Worm (Caenorhabditis elegans): ENCODE measurements around the gene rocf-1.

The rocf-1 gene

DNA sequence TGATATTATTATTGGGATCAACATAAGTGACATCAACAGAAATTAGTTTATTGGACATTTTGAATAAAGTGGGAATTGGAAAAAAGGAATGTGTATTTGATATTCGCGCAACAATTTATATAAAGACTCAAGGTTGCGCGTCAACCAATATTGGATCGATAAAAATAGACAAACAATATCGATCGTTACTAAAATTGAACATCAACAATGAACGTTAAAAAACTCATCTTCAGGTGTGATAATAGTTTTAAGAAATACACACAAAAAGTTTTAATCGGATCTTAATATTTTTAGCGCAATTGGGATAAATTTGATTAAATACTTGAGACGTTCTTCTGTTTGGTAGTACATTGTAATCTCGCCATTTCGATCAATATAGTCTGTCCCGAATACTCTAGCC is 40.7 kb downstream of the rocf-1 start, which contains the start of gene fbxa-104:
Gene fbxa-104, minus strand, starts transcription at position 83 of the 400 bp plus-strand sequence.
- TF ChIP-seq ztf-29 (GFP tag; IDR thresholded peaks at IDR 0.05) = no peak
- no peak for TF ChIP-seq cog-1 (tag; optimal IDR thresholded peaks at IDR 0.05)
- no peak for TF ChIP-seq med-1 (GFP tag; optimal IDR thresholded peaks at IDR 0.05; ENCODE audit: insufficient read depth)

DNA sequence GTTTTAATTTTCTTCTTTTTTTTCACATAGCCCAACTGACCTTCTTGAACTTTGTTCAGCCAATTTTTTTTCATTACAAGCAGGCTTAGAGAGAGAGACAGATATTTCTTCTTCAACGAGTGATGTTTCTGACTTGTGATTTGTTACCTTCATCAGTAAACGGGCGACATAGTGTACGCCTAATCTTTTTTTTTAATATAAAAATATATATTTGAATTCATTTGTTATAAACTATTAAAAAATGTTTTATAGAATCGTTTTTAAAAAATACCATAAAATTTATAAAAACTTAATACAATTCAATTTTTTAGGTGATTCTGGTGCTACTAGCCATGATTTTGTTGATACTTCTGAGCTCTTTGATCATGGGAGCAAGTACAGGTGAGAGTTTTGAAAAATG is 46.5 kb downstream of the rocf-1 start, which contains the start of gene T06E6.10:
Gene T06E6.10, plus strand, starts transcription at position 301 of the 400 bp plus-strand sequence.
- TF ChIP-seq flt-1 (GFP tag; IDR thresholded peaks at IDR 0.05) = no peak
- TF ChIP-seq ref-1 (GFP tag; conservative IDR thresholded peaks at IDR 0.05) = no peak
- TF ChIP-seq ztf-29 (GFP tag; IDR thresholded peaks at IDR 0.05) = no peak
- no peak for TF ChIP-seq med-1 (GFP tag; optimal IDR thresholded peaks at IDR 0.05; ENCODE audit: insufficient read depth)
- no peak for TF ChIP-seq ztf-23 (GFP tag; IDR thresholded peaks at IDR 0.05)
- no peak for TF ChIP-seq T22C8.4 (GFP tag; IDR thresholded peaks at IDR 0.05)
- TF ChIP-seq cog-1 (tag; optimal IDR thresholded peaks at IDR 0.05) = no peak
- TF ChIP-seq klf-2 (GFP tag; conservative IDR thresholded peaks at IDR 0.05) = no peak
- TF ChIP-seq tab-1 (GFP tag; IDR thresholded peaks at IDR 0.05) = no peak

DNA sequence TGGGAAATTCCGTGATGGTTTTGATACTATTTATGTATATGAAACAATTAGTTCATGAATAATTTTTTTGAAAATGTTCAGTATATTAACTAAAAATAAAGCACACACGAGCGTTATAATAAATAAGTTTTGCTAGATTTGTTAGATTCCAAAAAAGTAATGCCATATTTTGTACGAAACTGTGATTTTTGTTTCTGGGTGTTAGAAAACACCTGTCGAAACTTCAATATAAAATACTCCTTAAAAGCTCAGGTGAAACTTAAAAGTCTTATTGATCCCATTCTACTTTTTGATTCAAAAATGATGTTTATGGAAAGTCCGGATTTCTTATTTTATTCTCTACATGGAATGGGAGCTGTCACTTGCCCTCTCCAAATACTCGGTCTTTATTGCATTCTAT is 48.4 kb downstream of the rocf-1 start, which contains the start of gene srh-265:
Gene srh-265, plus strand, starts transcription at position 301 of the 400 bp plus-strand sequence.
- TF ChIP-seq flt-1 (GFP tag; IDR thresholded peaks at IDR 0.05) (no peak), tab-1 (GFP tag; IDR thresholded peaks at IDR 0.05) (no peak), ztf-29 (GFP tag; IDR thresholded peaks at IDR 0.05) (no peak), ztf-23 (GFP tag; IDR thresholded peaks at IDR 0.05) (no peak), ref-1 (GFP tag; conservative IDR thresholded peaks at IDR 0.05) (no peak), klf-2 (GFP tag; conservative IDR thresholded peaks at IDR 0.05) (no peak), cog-1 (tag; optimal IDR thresholded peaks at IDR 0.05) (no peak), med-1 (GFP tag; optimal IDR thresholded peaks at IDR 0.05; ENCODE audit: insufficient read depth) (no peak), T22C8.4 (GFP tag; IDR thresholded peaks at IDR 0.05) (no peak)

DNA sequence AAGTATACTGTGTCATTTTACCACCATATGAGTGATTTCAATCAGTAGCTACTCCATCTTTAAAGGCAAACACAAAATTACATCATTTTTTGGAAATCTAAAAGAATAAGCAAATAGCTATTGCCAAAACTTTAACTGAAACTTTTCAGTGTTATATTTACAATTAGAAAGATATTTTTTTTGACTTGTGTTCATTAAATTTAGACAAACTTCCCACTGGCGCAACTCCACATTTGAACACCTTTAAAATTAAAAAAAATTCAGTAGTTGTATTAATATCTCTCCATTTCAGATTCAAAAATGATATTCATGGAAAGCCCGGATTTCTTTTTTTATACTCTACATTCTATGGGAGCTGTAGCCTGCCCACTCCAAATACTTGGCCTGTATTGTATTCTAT is 50.5 kb downstream of the rocf-1 start, which contains the start of gene srh-264:
Gene srh-264, plus strand, starts transcription at position 301 of the 400 bp plus-strand sequence.
- TF ChIP-seq cog-1 (tag; optimal IDR thresholded peaks at IDR 0.05) = no peak
- TF ChIP-seq ztf-23 (GFP tag; IDR thresholded peaks at IDR 0.05) = no peak
- no peak for TF ChIP-seq ztf-29 (GFP tag; IDR thresholded peaks at IDR 0.05)
- TF ChIP-seq tab-1 (GFP tag; IDR thresholded peaks at IDR 0.05) = no peak
- no peak for TF ChIP-seq T22C8.4 (GFP tag; IDR thresholded peaks at IDR 0.05)
- TF ChIP-seq klf-2 (GFP tag; conservative IDR thresholded peaks at IDR 0.05) = no peak
- TF ChIP-seq ref-1 (GFP tag; conservative IDR thresholded peaks at IDR 0.05) = no peak
- TF ChIP-seq flt-1 (GFP tag; IDR thresholded peaks at IDR 0.05) = no peak
- no peak for TF ChIP-seq med-1 (GFP tag; optimal IDR thresholded peaks at IDR 0.05; ENCODE audit: insufficient read depth)

DNA sequence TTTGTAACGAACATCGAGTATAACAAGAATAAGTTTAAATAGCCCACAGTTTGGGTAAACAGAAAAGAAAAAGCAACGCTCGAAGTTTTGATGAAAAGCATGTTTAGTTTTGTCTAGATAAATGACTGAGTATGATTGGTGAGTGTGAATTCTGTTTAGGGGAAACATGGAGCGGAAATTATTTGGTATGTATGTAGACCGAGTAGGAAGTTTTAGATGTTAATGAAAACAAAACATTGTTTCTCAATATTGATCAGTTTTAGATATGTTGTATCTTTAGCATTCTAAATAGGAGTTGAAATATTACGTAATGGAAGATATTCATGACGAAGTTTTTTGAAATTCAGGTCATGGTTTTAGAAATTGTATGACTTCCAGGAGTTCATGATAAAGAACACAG is 51.7 kb downstream of the rocf-1 start, which contains the start of gene srbc-63:
Gene srbc-63, minus strand, starts transcription at position 101 of the 400 bp plus-strand sequence.
- TF ChIP-seq klf-2 (GFP tag; conservative IDR thresholded peaks at IDR 0.05) (no peak), tab-1 (GFP tag; IDR thresholded peaks at IDR 0.05) (no peak), ztf-29 (GFP tag; IDR thresholded peaks at IDR 0.05) (no peak), med-1 (GFP tag; optimal IDR thresholded peaks at IDR 0.05; ENCODE audit: insufficient read depth) (no peak), ztf-23 (GFP tag; IDR thresholded peaks at IDR 0.05) (no peak), ref-1 (GFP tag; conservative IDR thresholded peaks at IDR 0.05) (no peak), cog-1 (tag; optimal IDR thresholded peaks at IDR 0.05) (no peak), flt-1 (GFP tag; IDR thresholded peaks at IDR 0.05) (no peak)

Data from whole organism, midembryonic.